Worm (Caenorhabditis elegans) whole organism, early embryonic: ENCODE results near the gene timm-17B.1.

ENCODE experiments used
- F13C5.2 ChIP-seq: sonication (generic microtip); optimal IDR thresholded peaks from 2 replicates; lab custom pipeline; 2017; ENCODE audit warnings: mild to moderate bottlenecking, missing genetic modification characterization, inconsistent platforms, missing compliant biosample characterization
- aly-1 ChIP-seq: sonication (generic microtip); optimal IDR thresholded peaks from 2 replicates; lab custom pipeline; 2016; ENCODE audit warnings: missing genetic modification characterization, missing compliant biosample characterization
- ama-1 ChIP-seq: fragments of 150-350 bp; optimal IDR thresholded peaks from 2 replicates; lab custom pipeline; 2014
- ceh-13 ChIP-seq: fragments of 200-800 bp; sonication (Bioruptor generic); optimal IDR thresholded peaks from 2 replicates; lab custom pipeline; 2018; ENCODE audit warnings: mild to moderate bottlenecking, missing genetic modification characterization, missing compliant biosample characterization
- ceh-36 ChIP-seq: sonication (generic microtip); optimal IDR thresholded peaks from 2 replicates; lab custom pipeline; 2016; ENCODE audit warnings: missing genetic modification characterization, inconsistent platforms, missing compliant biosample characterization
- ets-7 ChIP-seq: sonication (generic microtip); optimal IDR thresholded peaks from 2 replicates; lab custom pipeline; 2016; ENCODE audit warnings: missing genotype, missing genetic modification characterization, missing compliant biosample characterization
- flt-1 ChIP-seq: fragments of 200-800 bp; sonication (Bioruptor generic); IDR thresholded peaks from 2 replicates; pipeline ENCODE4 v1.3.6; 2022; ENCODE audit warnings: missing genetic modification characterization, missing compliant biosample characterization
- hmbx-1 ChIP-seq: sonication (generic microtip); optimal IDR thresholded peaks from 2 replicates; lab custom pipeline; 2016; ENCODE audit warnings: mild to moderate bottlenecking, missing genetic modification characterization, missing compliant biosample characterization
- hnd-1 ChIP-seq: sonication (generic microtip); optimal IDR thresholded peaks from 2 replicates; lab custom pipeline; 2016; ENCODE audit warnings: missing genetic modification characterization, missing compliant biosample characterization
- pes-1 ChIP-seq: fragments of 200-800 bp; sonication (Bioruptor generic); IDR thresholded peaks from 2 replicates; pipeline ENCODE4 v1.3.6; 2022; ENCODE audit warnings: missing genetic modification reagents, missing genetic modification characterization, missing compliant biosample characterization
- sea-1 ChIP-seq: fragments of 200-800 bp; sonication (Bioruptor generic); conservative IDR thresholded peaks from 2 replicates; pipeline ENCODE4 v1.3.6; 2022; ENCODE audit warnings: missing genetic modification characterization, missing compliant biosample characterization
- tbx-11 ChIP-seq: fragments of 200-800 bp; sonication (Bioruptor generic); IDR thresholded peaks from 2 replicates; pipeline ENCODE4 v1.3.6; 2022; ENCODE audit warnings: missing genetic modification characterization, missing compliant biosample characterization
- tbx-37 ChIP-seq: fragments of 200-800 bp; sonication (Bioruptor generic); conservative IDR thresholded peaks from 2 replicates; pipeline ENCODE4 v1.3.6; 2022; ENCODE audit warnings: missing genetic modification reagents, missing genetic modification characterization, missing compliant biosample characterization
- tra-4 ChIP-seq: sonication (generic microtip); optimal IDR thresholded peaks from 2 replicates; lab custom pipeline; 2017; ENCODE audit warnings: missing genetic modification characterization, missing compliant biosample characterization

DNA sequence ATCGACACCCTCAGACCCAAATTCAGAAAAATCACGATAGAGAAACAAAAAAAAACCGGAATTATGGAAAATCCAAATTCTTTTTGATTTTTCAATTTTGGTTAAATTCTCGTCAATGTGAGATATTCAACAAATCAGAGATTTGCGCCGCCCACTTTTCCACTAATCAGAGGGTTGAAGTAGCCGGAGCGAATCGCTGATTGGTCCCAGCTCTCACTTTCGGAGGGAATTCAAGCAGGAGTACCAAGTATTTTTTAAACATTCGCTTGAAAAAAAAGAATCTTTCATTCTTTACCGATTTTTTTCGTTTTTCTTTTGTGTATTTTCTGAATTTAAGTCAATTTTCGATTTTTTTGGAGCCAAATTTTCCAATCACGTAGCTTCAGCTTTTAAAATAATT, 39.4 kb downstream of the timm-17B.1 start:
- TF ChIP-seq ama-1 (lab: Kevin White, UChicago): no peak
- TF ChIP-seq hmbx-1: no peak
- TF ChIP-seq tra-4 (tag; lab: Kevin White, UChicago): no peak
- TF ChIP-seq ceh-36 (tag; lab: Kevin White, UChicago): no peak
- no peak for TF ChIP-seq ets-7
- no peak for TF ChIP-seq sea-1
- TF ChIP-seq F13C5.2 (tag; lab: Kevin White, UChicago): no peak
- no peak for TF ChIP-seq tbx-11
- TF ChIP-seq hnd-1: no peak
- no peak for TF ChIP-seq flt-1
- TF ChIP-seq tbx-37: no peak
- TF ChIP-seq pes-1 (GFP tag; lab: Robert Waterston, UW): no peak
- TF ChIP-seq ceh-13 (GFP tag; lab: Kevin White, UChicago): no peak
- no peak for TF ChIP-seq aly-1 (tag; lab: Kevin White, UChicago)
